Worm (Caenorhabditis elegans): ENCODE data around the gene fbxa-82.

Gene fbxa-82

ce11 chrV:15060595-15060994 lies 8.3 kb upstream of the fbxa-82 start:
- no peak for TF ChIP-seq nhr-237 (tag; optimal IDR thresholded peaks at IDR 0.05)
- TF ChIP-seq nhr-84 (tag; optimal IDR thresholded peaks at IDR 0.05), result no peak
- no peak for TF ChIP-seq zip-4 (GFP tag; optimal IDR thresholded peaks at IDR 0.05)
- no peak for TF ChIP-seq zag-1 (tag; optimal IDR thresholded peaks at IDR 0.05)
- TF ChIP-seq hpl-2 (GFP tag; optimal IDR thresholded peaks at IDR 0.05), result no peak
- no peak for TF ChIP-seq fkh-4 (tag; optimal IDR thresholded peaks at IDR 0.05; ENCODE audit: borderline replicate concordance)
- no peak for TF ChIP-seq unc-86 (tag; optimal IDR thresholded peaks at IDR 0.05)
- TF ChIP-seq aly-2 (tag; optimal IDR thresholded peaks at IDR 0.05), result no peak
- no peak for TF ChIP-seq unc-130 (tag; optimal IDR thresholded peaks at IDR 0.05)
- TF ChIP-seq lin-35 (GFP tag; optimal IDR thresholded peaks at IDR 0.05), result no peak
- TF ChIP-seq vab-15 (tag; optimal IDR thresholded peaks at IDR 0.05), result no peak

ce11 chrV:15059534-15059933 lies 7.2 kb upstream of the fbxa-82 start, which contains the start of the genes mcm-3 and C25D7.15:
TSS of gene mcm-3 (minus strand) at chrV:15059599.
TSS of gene C25D7.15 (plus strand) at chrV:15059808.
- TF ChIP-seq hlh-17 (GFP tag; optimal IDR thresholded peaks at IDR 0.05; ENCODE audit: borderline replicate concordance) (no peak), zip-4 (GFP tag; optimal IDR thresholded peaks at IDR 0.05) (no peak), lir-3 (tag; optimal IDR thresholded peaks at IDR 0.05; ENCODE audit: poor library complexity) (no peak), unc-86 (tag; optimal IDR thresholded peaks at IDR 0.05) (no peak), ceh-8 (GFP tag; optimal IDR thresholded peaks at IDR 0.05) (no peak), lin-39 (tag; optimal IDR thresholded peaks at IDR 0.05) (no peak), dpl-1 (GFP tag; optimal IDR thresholded peaks at IDR 0.05) (peak; percentile 82 to 89 (median 85)), aly-2 (tag; optimal IDR thresholded peaks at IDR 0.05) (no peak), pag-3 (tag; optimal IDR thresholded peaks at IDR 0.05; ENCODE audit: borderline replicate concordance, insufficient read depth) (no peak), aha-1 (tag; optimal IDR thresholded peaks at IDR 0.05) (no peak), C34B4.2 (tag; optimal IDR thresholded peaks at IDR 0.05) (no peak), ztf-4 (tag; optimal IDR thresholded peaks at IDR 0.05) (no peak), isw-1 (GFP tag; IDR thresholded peaks at IDR 0.05) (no peak), sptf-1 (tag; optimal IDR thresholded peaks at IDR 0.05) (no peak), irx-1 (tag; optimal IDR thresholded peaks at IDR 0.05) (no peak), sox-4 (tag; optimal IDR thresholded peaks at IDR 0.05) (no peak), tlp-1 (tag; optimal IDR thresholded peaks at IDR 0.05) (no peak), ama-1 (optimal IDR thresholded peaks at IDR 0.05) (no peak), zag-1 (tag; optimal IDR thresholded peaks at IDR 0.05) (no peak), nhr-77 (tag; optimal IDR thresholded peaks at IDR 0.05) (no peak), rnt-1 (tag; optimal IDR thresholded peaks at IDR 0.05) (peak; percentile 31), skn-1 (tag; optimal IDR thresholded peaks at IDR 0.05) (peak; percentile 37), ets-5 (GFP tag; IDR thresholded peaks at IDR 0.05) (no peak), mab-9 (GFP tag; IDR thresholded peaks at IDR 0.05) (no peak), tbx-2 (tag; optimal IDR thresholded peaks at IDR 0.05) (peak; percentile 6), C04F5.9 (tag; optimal IDR thresholded peaks at IDR 0.05) (no peak), snpc-4 (tag; optimal IDR thresholded peaks at IDR 0.05) (no peak), dsc-1 (tag; optimal IDR thresholded peaks at IDR 0.05) (no peak), egl-13 (tag; optimal IDR thresholded peaks at IDR 0.05) (no peak), lin-13 (GFP tag; optimal IDR thresholded peaks at IDR 0.05) (no peak), Y116A8C.19 (tag; optimal IDR thresholded peaks at IDR 0.05; ENCODE audit: borderline replicate concordance) (no peak), elt-3 (tag; optimal IDR thresholded peaks at IDR 0.05) (peak in 1 of 6 experiments; percentile 8), xbp-1 (tag; optimal IDR thresholded peaks at IDR 0.05) (no peak), fkh-8 (tag; optimal IDR thresholded peaks at IDR 0.05) (no peak), nhr-28 (tag; optimal IDR thresholded peaks at IDR 0.05) (no peak), ztf-11 (tag; optimal IDR thresholded peaks at IDR 0.05) (no peak), efl-3 (GFP tag; optimal IDR thresholded peaks at IDR 0.05) (no peak), nhr-19 (GFP tag; conservative IDR thresholded peaks at IDR 0.05) (no peak), mdl-1 (tag; optimal IDR thresholded peaks at IDR 0.05) (no peak), unc-98 (GFP tag; IDR thresholded peaks at IDR 0.05) (no peak), snu-23 (GFP tag; optimal IDR thresholded peaks at IDR 0.05) (peak; percentile 49), ceh-63 (GFP tag; optimal IDR thresholded peaks at IDR 0.05) (no peak), nhr-12 (tag; optimal IDR thresholded peaks at IDR 0.05) (no peak), nhr-76 (tag; optimal IDR thresholded peaks at IDR 0.05) (no peak), unc-30 (tag; optimal IDR thresholded peaks at IDR 0.05) (no peak), nhr-84 (tag; optimal IDR thresholded peaks at IDR 0.05) (no peak)

Measured in whole organism, L1 larva.